Fruit fly (Drosophila melanogaster): ENCODE data around the gene CG43208.

CG43208 gene

DNA sequence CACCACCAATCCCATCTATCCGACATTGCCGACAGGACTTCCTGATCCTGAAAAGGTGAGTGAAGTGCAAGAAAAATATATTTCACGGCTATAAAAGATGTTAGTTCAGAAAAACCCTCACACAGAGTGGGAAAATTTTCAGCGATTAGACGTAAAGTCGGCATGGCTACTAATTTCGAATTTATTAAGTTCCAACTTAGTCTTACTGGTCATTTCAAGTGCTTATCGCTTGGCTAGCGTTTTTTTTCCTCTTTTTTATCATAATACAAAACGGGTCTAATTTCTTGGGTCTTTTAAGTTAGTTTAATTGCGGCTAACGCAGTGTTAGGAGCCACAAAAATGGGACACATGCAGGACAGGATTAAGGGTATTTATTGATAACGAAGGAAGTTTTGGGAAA is at the start of gene CG43208:
TSS of gene CG43208 (plus strand) at position 301 of the 400 bp plus-strand sequence.
- no peak for TF ChIP-seq ttk (optimal IDR thresholded peaks at IDR 0.05)
- TF ChIP-seq Sin3A (optimal IDR thresholded peaks at IDR 0.05) = no peak
- no peak for TF ChIP-seq insv (optimal IDR thresholded peaks at IDR 0.05)
- no peak for TF ChIP-seq Myc (optimal IDR thresholded peaks at IDR 0.05)
- no peak for TF ChIP-seq psq (optimal IDR thresholded peaks at IDR 0.05)
- TF ChIP-seq h (optimal IDR thresholded peaks at IDR 0.05) = no peak

DNA sequence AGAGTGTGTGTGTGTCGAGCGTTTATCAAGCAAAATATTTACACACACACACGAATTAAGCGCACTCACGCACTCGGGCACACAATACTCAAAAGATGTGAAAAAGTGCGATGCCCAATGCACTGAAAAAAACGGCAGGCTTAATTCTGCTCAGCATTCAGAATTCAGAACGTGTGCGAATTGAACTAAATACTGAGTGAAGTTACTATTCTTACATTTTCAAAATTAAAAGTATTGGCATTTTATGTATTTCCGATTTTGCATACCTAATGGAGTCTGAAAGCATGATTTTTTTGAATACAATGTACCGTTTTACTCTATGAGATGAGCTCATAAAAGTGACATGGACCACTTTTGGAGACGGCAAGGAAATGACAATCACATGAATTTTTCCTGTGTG is 46.1 kb upstream of the CG43208 start:
- TF ChIP-seq ttk (optimal IDR thresholded peaks at IDR 0.05) (no peak), insv (optimal IDR thresholded peaks at IDR 0.05) (no peak), h (optimal IDR thresholded peaks at IDR 0.05) (no peak)

DNA sequence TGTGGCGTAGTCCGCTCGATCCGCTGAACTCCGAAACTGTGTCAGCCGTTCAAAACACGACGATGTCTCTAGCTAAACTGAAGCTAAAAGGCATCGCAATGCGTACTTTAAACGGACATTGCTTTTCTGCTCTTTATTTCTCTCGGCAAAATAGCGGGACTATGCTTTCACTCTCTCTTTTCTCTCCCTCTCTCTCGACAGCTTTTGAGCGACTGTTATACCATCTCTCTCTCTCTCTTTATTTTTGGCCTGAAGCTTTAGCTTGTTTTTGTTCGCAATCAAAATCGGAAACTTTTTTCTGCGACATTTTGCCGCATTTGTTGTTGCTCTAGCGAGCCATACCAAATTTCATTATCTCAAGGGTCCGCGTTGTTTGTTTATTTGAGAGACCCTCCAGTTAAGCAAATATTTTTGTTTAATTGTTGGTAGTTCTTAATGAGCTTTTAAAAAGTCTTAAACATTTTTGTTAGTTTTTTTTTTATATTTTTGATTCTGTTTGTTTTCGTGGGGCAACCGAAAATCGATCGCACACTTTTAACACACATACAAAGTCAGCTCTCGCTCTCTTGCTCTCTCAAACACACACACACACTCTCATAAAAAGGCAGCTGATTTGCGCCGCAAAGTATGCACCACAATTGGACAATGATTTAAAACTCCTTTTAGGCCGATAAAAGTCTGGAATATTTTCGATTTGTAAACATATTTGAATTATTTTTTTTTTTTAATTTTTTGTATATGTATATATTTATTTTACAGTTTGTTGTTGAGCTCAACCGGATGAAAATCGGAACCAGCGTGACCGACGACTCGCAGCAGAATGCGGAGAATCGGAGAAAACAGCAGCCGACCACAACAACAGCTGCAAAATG is 44.3 kb upstream of the CG43208 start, which contains the start of gene Ace:
TSS of gene Ace (minus strand) at position 822 of the 872 bp plus-strand sequence.
- TF ChIP-seq Myc (optimal IDR thresholded peaks at IDR 0.05) (no peak), Sin3A (optimal IDR thresholded peaks at IDR 0.05) (no peak), psq (optimal IDR thresholded peaks at IDR 0.05) (no peak), ttk (optimal IDR thresholded peaks at IDR 0.05) (no peak), insv (optimal IDR thresholded peaks at IDR 0.05) (no peak)

DNA sequence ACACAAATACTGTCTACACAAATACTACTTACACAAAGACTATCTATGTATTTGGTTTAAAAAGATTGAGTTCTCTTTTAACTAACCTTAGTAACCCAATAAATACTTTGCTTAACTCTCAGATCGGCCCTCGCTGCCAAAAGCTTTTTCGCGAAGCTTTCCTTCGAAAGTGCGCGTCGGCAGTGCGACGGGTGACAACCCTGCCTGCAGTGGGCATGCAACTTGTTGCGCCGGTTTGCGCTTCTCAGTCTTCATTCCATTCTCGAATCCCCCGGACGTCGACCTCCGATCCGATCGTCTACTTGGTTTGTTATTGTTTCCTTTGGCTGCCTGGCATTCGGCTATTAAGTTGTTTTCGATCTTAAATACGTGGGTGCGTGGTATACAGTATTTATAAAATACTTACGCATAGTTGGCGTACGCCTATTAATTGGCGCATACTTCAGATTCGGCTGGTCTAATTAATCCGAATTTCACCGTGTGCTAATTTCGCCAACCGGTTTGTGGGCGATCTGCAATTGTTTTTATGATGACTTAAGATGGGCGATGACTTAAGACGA is 43.0 kb upstream of the CG43208 start, which contains the start of gene CG11686:
TSS of gene CG11686 (plus strand) at position 243 of the 560 bp plus-strand sequence.
- TF ChIP-seq psq (optimal IDR thresholded peaks at IDR 0.05) = no peak
- TF ChIP-seq Sin3A (optimal IDR thresholded peaks at IDR 0.05) = no peak
- TF ChIP-seq ttk (optimal IDR thresholded peaks at IDR 0.05) = no peak
- TF ChIP-seq h (optimal IDR thresholded peaks at IDR 0.05) = no peak
- TF ChIP-seq insv (optimal IDR thresholded peaks at IDR 0.05) = no peak
- no peak for TF ChIP-seq Myc (optimal IDR thresholded peaks at IDR 0.05)

DNA sequence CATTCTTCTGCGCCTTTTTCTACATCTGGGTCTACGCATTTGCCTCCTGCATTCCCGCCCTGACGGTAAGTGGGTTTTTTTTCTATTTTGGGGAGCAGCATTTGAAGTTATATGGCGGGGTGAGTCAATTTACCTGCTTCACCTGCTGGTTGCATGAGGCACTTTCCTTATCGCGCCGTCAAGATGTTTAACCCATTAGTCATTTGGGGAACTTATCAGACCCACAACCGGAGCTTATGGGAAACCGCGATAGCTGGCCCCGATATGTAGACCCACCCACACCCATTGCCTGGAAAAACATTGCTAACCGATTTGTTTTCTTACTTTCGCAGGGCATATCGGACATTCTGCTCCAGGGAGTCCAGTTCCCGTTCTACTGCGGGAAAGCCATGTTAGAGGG is 41.5 kb upstream of the CG43208 start:
- TF ChIP-seq psq (optimal IDR thresholded peaks at IDR 0.05) = no peak
- no peak for TF ChIP-seq h (optimal IDR thresholded peaks at IDR 0.05)
- no peak for TF ChIP-seq Myc (optimal IDR thresholded peaks at IDR 0.05)
- TF ChIP-seq insv (optimal IDR thresholded peaks at IDR 0.05) = no peak
- TF ChIP-seq Sin3A (optimal IDR thresholded peaks at IDR 0.05) = no peak
- TF ChIP-seq ttk (optimal IDR thresholded peaks at IDR 0.05) = no peak

DNA sequence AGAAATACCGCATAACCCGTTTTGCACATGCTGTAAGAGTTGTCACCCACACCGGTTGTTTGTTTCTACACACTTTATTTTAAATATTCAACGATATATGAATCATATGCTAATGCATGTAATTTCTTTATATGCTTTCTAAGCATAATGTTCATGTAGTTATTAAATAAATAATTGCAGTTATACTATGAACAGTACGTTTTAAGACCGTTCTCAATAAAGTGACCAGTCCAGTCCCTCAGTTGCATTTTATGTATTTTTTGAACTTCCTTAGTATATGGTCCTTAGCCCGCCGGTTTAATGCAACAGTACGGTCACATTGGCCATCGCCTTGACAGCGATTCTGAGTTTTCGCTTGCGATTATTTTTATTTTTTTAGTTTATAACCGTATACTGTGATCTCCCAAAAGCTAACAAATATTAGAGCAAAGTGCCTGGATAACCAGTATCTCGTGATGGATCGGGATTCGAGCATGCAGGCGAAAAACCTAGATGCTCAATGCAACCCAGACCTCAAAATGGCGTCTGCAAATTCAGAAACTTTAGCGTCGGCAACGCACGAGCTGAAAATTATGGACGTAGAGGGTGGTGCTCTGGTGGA is 39.1 kb upstream of the CG43208 start, which contains the start of gene Ravus:
TSS of gene Ravus (minus strand) at position 1 of the 601 bp plus-strand sequence.
- TF ChIP-seq h (optimal IDR thresholded peaks at IDR 0.05) (no peak), psq (optimal IDR thresholded peaks at IDR 0.05) (no peak), Myc (optimal IDR thresholded peaks at IDR 0.05) (no peak), Sin3A (optimal IDR thresholded peaks at IDR 0.05) (no peak)

DNA sequence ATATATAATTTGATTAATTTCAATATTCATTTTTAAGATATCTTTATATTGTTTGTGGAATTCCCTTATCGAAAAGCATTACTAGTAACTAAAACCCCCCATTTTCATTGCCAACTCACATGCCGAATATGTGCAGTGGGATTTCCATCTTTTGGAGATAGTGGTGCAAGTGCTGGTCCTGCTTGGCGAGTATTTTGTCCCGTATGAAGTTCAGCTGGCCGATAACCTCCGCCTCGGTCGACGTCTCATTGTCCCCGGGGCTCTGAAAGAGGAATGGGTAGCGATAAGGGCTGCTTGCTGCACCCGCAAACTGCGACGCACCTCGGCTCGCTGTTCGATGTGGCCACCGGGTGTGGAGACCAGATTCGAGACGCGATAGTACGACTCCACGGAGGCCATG is 32.6 kb upstream of the CG43208 start:
- TF ChIP-seq Sin3A (optimal IDR thresholded peaks at IDR 0.05) (no peak), h (optimal IDR thresholded peaks at IDR 0.05) (no peak), ttk (optimal IDR thresholded peaks at IDR 0.05) (no peak), psq (optimal IDR thresholded peaks at IDR 0.05) (no peak), Myc (optimal IDR thresholded peaks at IDR 0.05) (no peak), insv (optimal IDR thresholded peaks at IDR 0.05) (no peak)

DNA sequence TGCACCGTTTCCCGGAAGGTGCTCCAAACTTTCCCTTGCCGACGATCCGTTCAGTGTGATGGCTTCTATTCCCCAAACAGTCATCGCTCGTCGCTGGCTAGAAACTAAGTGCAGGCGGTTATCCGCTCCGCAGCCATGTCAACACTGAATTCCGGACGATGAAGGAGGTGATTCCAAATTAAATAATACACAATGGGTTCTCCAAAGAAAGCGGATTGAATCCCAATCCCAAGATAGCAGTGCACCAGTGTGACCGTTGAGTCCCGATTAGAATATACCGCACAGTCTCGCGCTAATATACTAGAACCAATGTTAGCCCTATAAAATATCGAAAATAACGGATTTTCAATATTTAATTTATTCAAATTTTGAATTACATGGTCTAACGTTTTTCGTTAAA is 31.5 kb upstream of the CG43208 start, which contains the start of gene TBC1D5:
TSS of gene TBC1D5 (minus strand) at position 254 of the 400 bp plus-strand sequence.
- no peak for TF ChIP-seq ttk (optimal IDR thresholded peaks at IDR 0.05)
- no peak for TF ChIP-seq Myc (optimal IDR thresholded peaks at IDR 0.05)
- TF ChIP-seq h (optimal IDR thresholded peaks at IDR 0.05) = no peak
- no peak for TF ChIP-seq psq (optimal IDR thresholded peaks at IDR 0.05)
- TF ChIP-seq insv (optimal IDR thresholded peaks at IDR 0.05) = no peak

DNA sequence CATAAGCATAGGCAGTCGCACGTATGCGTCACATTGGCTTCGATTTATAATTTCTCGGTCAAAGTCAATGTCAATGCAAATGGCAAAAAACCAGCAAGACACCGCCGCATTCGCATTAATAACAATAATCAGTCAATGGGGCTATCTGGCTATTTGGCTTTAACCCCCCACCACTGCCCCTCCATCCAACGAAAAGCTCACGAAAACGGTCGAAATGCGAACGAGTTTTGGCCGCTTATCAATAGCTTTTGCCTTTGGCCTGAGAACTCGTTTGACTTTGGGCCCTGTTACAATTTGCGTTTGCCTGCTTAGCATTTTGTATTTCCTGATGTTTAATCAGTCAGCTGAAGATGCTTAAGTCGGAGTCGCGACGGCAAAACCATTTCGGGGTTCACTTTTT is 29.8 kb upstream of the CG43208 start:
- no peak for TF ChIP-seq Sin3A (optimal IDR thresholded peaks at IDR 0.05)
- TF ChIP-seq Myc (optimal IDR thresholded peaks at IDR 0.05) = no peak
- TF ChIP-seq psq (optimal IDR thresholded peaks at IDR 0.05) = no peak
- no peak for TF ChIP-seq h (optimal IDR thresholded peaks at IDR 0.05)
- no peak for TF ChIP-seq insv (optimal IDR thresholded peaks at IDR 0.05)
- TF ChIP-seq ttk (optimal IDR thresholded peaks at IDR 0.05) = no peak

DNA sequence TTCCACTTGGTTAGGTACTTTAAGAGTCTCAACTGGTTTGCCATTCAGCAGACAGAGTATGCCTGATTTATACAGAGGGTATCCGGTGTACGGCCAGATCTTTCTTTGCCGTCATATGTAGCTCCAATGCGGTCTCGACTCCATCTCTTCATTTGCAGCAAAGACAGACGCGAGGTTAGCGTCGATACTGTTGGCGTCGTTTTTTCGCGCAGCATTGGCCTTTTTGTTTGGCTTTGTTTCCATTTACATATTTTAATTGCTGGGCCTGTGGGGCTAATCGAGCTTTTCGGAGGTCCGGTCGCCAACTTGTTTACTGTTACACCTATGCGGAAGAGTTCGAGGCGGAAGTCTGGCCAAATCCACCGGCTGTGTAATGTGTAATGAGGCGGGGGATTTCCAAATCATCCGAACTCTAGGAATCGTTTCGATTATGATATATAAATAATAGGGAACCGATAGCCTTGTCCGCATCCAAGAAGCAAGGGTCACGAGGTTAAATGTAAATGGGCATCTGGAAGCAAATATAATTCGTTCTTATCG is 28.9 kb upstream of the CG43208 start:
- TF ChIP-seq h (optimal IDR thresholded peaks at IDR 0.05) (no peak), psq (optimal IDR thresholded peaks at IDR 0.05) (no peak), insv (optimal IDR thresholded peaks at IDR 0.05) (no peak), Sin3A (optimal IDR thresholded peaks at IDR 0.05) (no peak), ttk (optimal IDR thresholded peaks at IDR 0.05) (no peak), Myc (optimal IDR thresholded peaks at IDR 0.05) (no peak)

DNA sequence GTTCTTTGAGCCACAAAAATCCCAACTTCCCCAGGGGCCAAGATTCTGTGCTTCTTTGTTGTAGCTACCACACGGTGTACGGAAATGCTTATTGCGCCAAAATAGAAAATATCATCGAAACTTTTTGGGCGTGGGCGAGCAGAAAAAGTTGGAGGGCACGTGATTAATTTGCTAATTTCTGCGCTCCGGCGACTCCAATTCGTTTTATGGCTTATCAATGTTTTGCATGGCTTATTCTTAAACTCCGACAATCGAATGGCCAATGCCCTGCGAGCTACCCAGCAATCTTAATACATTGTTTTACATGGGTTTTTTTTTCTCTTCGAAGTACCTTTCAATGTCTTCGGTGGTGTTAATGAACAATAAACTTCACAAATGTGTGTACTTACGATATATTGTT is 27.8 kb upstream of the CG43208 start:
- no peak for TF ChIP-seq h (optimal IDR thresholded peaks at IDR 0.05)

DNA sequence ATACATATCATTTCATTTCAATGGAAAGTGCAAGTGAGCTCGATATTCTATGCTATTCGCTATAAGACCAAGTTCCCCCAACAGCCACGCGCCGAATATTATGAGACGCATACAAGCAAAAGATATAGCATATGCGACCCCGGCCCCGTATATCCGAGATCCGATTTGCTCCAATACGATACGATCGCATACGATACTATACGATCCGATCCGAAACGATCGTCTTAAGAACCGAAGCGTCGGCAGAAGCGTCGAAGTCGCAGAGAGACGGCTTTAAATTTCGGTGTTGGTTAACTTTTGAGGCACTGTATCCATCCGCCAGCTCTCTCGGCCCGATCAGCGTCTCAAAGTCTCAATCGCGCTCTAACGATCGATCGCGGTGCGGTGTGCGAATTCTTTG is 23.8 kb upstream of the CG43208 start, which contains the start of gene CG8630:
TSS of gene CG8630 (plus strand) at position 303 of the 400 bp plus-strand sequence.
- TF ChIP-seq insv (optimal IDR thresholded peaks at IDR 0.05) (no peak), psq (optimal IDR thresholded peaks at IDR 0.05) (no peak), Sin3A (optimal IDR thresholded peaks at IDR 0.05) (no peak), ttk (optimal IDR thresholded peaks at IDR 0.05) (no peak), Myc (optimal IDR thresholded peaks at IDR 0.05) (no peak), h (optimal IDR thresholded peaks at IDR 0.05) (no peak)
